Fruit fly (Drosophila melanogaster): ENCODE results near the gene SNF4Agamma.

SNF4Agamma gene

dm6 chr3R:21223453-21224057 is 83.0 kb downstream of the SNF4Agamma start, which contains the start of the genes CG3337 and Nelf-A (continued):
- TF ChIP-seq CG10543 (GFP tag; optimal IDR thresholded peaks at IDR 0.05): peak; percentile 79
- no peak for TF ChIP-seq CG11723 (GFP tag; optimal IDR thresholded peaks at IDR 0.05)
- TF ChIP-seq CG4820 (GFP tag; optimal IDR thresholded peaks at IDR 0.05): peak; percentile 59
- TF ChIP-seq Poxn (GFP tag; IDR thresholded peaks at IDR 0.05): no peak
- peak; percentile 48 for TF ChIP-seq CG13424 (tag; optimal IDR thresholded peaks at IDR 0.05)
- no peak for TF ChIP-seq sd (tag; optimal IDR thresholded peaks at IDR 0.05)
- TF ChIP-seq Oaz (GFP tag; IDR thresholded peaks at IDR 0.05): no peak
- TF ChIP-seq CG12219 (GFP tag; optimal IDR thresholded peaks at IDR 0.05): no peak
- TF ChIP-seq CG6765 (GFP tag; optimal IDR thresholded peaks at IDR 0.05): peak; percentile 6
- TF ChIP-seq CG6689 (GFP tag; IDR thresholded peaks at IDR 0.05): 0 out of 2 replicates have a peak, but pooled peaks have one; percentile 8
- TF ChIP-seq exex (tag; optimal IDR thresholded peaks at IDR 0.05): no peak
- peak; percentile 58 for TF ChIP-seq tx (GFP tag; optimal IDR thresholded peaks at IDR 0.05)
- TF ChIP-seq phol (tag; optimal IDR thresholded peaks at IDR 0.05): peak; percentile 82
- peak; percentile 63 for TF ChIP-seq ranshi (GFP tag; IDR thresholded peaks at IDR 0.05)
- TF ChIP-seq p53 (GFP tag; optimal IDR thresholded peaks at IDR 0.05): peak; percentile 82
- TF ChIP-seq CG5953 (GFP tag; IDR thresholded peaks at IDR 0.05): 0 out of 2 replicates have a peak, but pooled peaks have one; percentile 33
- peak; percentile 97 for TF ChIP-seq YL-1 (GFP tag; optimal IDR thresholded peaks at IDR 0.05)
- TF ChIP-seq HHEX (GFP tag; optimal IDR thresholded peaks at IDR 0.05): peak; percentile 64
- TF ChIP-seq E2f2 (GFP tag; IDR thresholded peaks at IDR 0.05): peak; percentile 68
- TF ChIP-seq psq (GFP tag; optimal IDR thresholded peaks at IDR 0.05): peak; percentile 25
- no peak for TF ChIP-seq ap (GFP tag; IDR thresholded peaks at IDR 0.05)
- TF ChIP-seq CG8359 (GFP tag; optimal IDR thresholded peaks at IDR 0.05; ENCODE audit: borderline replicate concordance): no peak
- no peak for TF ChIP-seq CG15601 (tag; optimal IDR thresholded peaks at IDR 0.05)
- peak; percentile 70 for TF ChIP-seq dysf (GFP tag; IDR thresholded peaks at IDR 0.05)
- peak; percentile 29 for TF ChIP-seq CG3995 (GFP tag; optimal IDR thresholded peaks at IDR 0.05)
- peak; percentile 26 for TF ChIP-seq slp2 (GFP tag; optimal IDR thresholded peaks at IDR 0.05)
- no peak for TF ChIP-seq usp (GFP tag; optimal IDR thresholded peaks at IDR 0.05)
- TF ChIP-seq nom (GFP tag; optimal IDR thresholded peaks at IDR 0.05): peak; percentile 4
- TF ChIP-seq ssp (GFP tag; IDR thresholded peaks at IDR 0.05): peak; percentile 56
- TF ChIP-seq CG2202 (tag; optimal IDR thresholded peaks at IDR 0.05): no peak
- no peak for TF ChIP-seq Spps (tag; optimal IDR thresholded peaks at IDR 0.05)
- peak; percentile 55; the same call in 1 of the 3 replicates for TF ChIP-seq CG6175 (GFP tag; IDR thresholded peaks at IDR 0.05)
- peak in 1 of 2 experiments; percentile 53 for TF ChIP-seq crp (GFP tag; optimal IDR thresholded peaks at IDR 0.05)
- TF ChIP-seq Doc2 (GFP tag; IDR thresholded peaks at IDR 0.05): no peak
- peak; percentile 94 for TF ChIP-seq HmgZ (tag; optimal IDR thresholded peaks at IDR 0.05)
- peak; percentile 71 for TF ChIP-seq CG1792 (GFP tag; optimal IDR thresholded peaks at IDR 0.05)
- TF ChIP-seq CG11695 (GFP tag; IDR thresholded peaks at IDR 0.05): no peak
- no peak for TF ChIP-seq fd64A (GFP tag; optimal IDR thresholded peaks at IDR 0.05)
- peak; percentile 73 for TF ChIP-seq NC2β (GFP tag; optimal IDR thresholded peaks at IDR 0.05)
- peak; percentile 75 for TF ChIP-seq CG8089 (GFP tag; optimal IDR thresholded peaks at IDR 0.05)
- no peak for TF ChIP-seq yki (optimal IDR thresholded peaks at IDR 0.05)
- no peak for TF ChIP-seq ro (GFP tag; IDR thresholded peaks at IDR 0.05)
- peak; percentile 14 for TF ChIP-seq CG15696 (tag; optimal IDR thresholded peaks at IDR 0.05)
- TF ChIP-seq her (GFP tag; optimal IDR thresholded peaks at IDR 0.05): peak; percentile 74
- TF ChIP-seq CG10654 (GFP tag; optimal IDR thresholded peaks at IDR 0.05): peak; percentile 62
- peak; percentile 8 for TF ChIP-seq CG1233 (GFP tag; optimal IDR thresholded peaks at IDR 0.05)
- TF ChIP-seq CG17612 (GFP tag; IDR thresholded peaks at IDR 0.05): peak; percentile 44; the same call in 1 of the 2 replicates
- 0 out of 2 replicates have a peak, but pooled peaks have one; percentile 46 for TF ChIP-seq CG32772 (GFP tag; IDR thresholded peaks at IDR 0.05)
- TF ChIP-seq gro (GFP tag; optimal IDR thresholded peaks at IDR 0.05): peak; percentile 89
- TF ChIP-seq CG12104 (GFP tag; optimal IDR thresholded peaks at IDR 0.05): no peak
- TF ChIP-seq Ravus (GFP tag; IDR thresholded peaks at IDR 0.05): no peak
